Fruit fly (Drosophila melanogaster): Measurements from ENCODE around the gene CG32024.

CG32024 gene

dm6 chr3L:8787701-8788100, 19.7 kb upstream of the CG32024 start:
- TF ChIP-seq noc (tag; optimal IDR thresholded peaks at IDR 0.05), result peak; percentile 44

- TF ChIP-seq noc (tag; optimal IDR thresholded peaks at IDR 0.05), result no peak
Measured at dm6 chr3L:8788445-8788844, 19.0 kb upstream of the CG32024 start, which contains the start of gene Acbp5. Gene Acbp5 (minus strand): TSS chr3L:8788545.

- no peak for TF ChIP-seq noc (tag; optimal IDR thresholded peaks at IDR 0.05)
Measured at dm6 chr3L:8798129-8798528, 9.3 kb upstream of the CG32024 start.

- no peak for TF ChIP-seq noc (tag; optimal IDR thresholded peaks at IDR 0.05)
Measured at dm6 chr3L:8798539-8798938, 8.9 kb upstream of the CG32024 start.

dm6 chr3L:8800432-8800831, 7.0 kb upstream of the CG32024 start, which contains the start of gene CG13310:
Gene CG13310 (minus strand): TSS chr3L:8800532.
- no peak for TF ChIP-seq noc (tag; optimal IDR thresholded peaks at IDR 0.05)

dm6 chr3L:8802064-8802463, 5.3 kb upstream of the CG32024 start, which contains the start of the genes CG13311 and CG34426:
Gene CG13311 (minus strand): TSS chr3L:8802164.
Gene CG34426 (plus strand): TSS chr3L:8802463.
- TF ChIP-seq noc (tag; optimal IDR thresholded peaks at IDR 0.05), result no peak

- TF ChIP-seq noc (tag; optimal IDR thresholded peaks at IDR 0.05), result no peak
Measured at dm6 chr3L:8804082-8804814, 3.2 kb upstream of the CG32024 start, which contains the start of the genes CG32023 and CG34427. Gene CG32023 (minus strand): TSS chr3L:8804182. Gene CG34427 (plus strand): TSS chr3L:8804764.

- TF ChIP-seq noc (tag; optimal IDR thresholded peaks at IDR 0.05), result no peak
Measured at dm6 chr3L:8808244-8808643, 843 bp downstream of the CG32024 start, which contains the start of gene CG13308. Gene CG13308 (plus strand): TSS chr3L:8808544.

- TF ChIP-seq noc (tag; optimal IDR thresholded peaks at IDR 0.05), result no peak
Measured at dm6 chr3L:8810095-8810494, 2.7 kb downstream of the CG32024 start, which contains the start of gene CG13309. Gene CG13309 (plus strand): TSS chr3L:8810395.

- TF ChIP-seq noc (tag; optimal IDR thresholded peaks at IDR 0.05), result no peak
Measured at dm6 chr3L:8813484-8813883, 6.1 kb downstream of the CG32024 start.

- TF ChIP-seq noc (tag; optimal IDR thresholded peaks at IDR 0.05), result no peak
Measured at dm6 chr3L:8819441-8819840, 12.0 kb downstream of the CG32024 start.

dm6 chr3L:8821708-8822660, 14.6 kb downstream of the CG32024 start:
- TF ChIP-seq noc (tag; optimal IDR thresholded peaks at IDR 0.05), result no peak

dm6 chr3L:8822881-8823435, 15.6 kb downstream of the CG32024 start:
- no peak for TF ChIP-seq noc (tag; optimal IDR thresholded peaks at IDR 0.05)

- TF ChIP-seq noc (tag; optimal IDR thresholded peaks at IDR 0.05), result no peak
Measured at dm6 chr3L:8823730-8824374, 16.5 kb downstream of the CG32024 start.

- no peak for TF ChIP-seq noc (tag; optimal IDR thresholded peaks at IDR 0.05)
Measured at dm6 chr3L:8824403-8825029, 17.1 kb downstream of the CG32024 start.
